Fruit fly (Drosophila melanogaster) whole organism, embryonic: ENCODE data around the gene CG17124.

Experiments
- ATbp ChIP-seq: fragments of 200-800 bp; sonication (Bioruptor generic); optimal IDR thresholded peaks from 2 replicates; lab custom pipeline; 2017; ENCODE audit warnings: missing biosample characterization, mild to moderate bottlenecking, missing genetic modification characterization, missing genetic modification reagents
- BEAF-32 ChIP-seq: fragments of 200-800 bp; sonication (Bioruptor generic); optimal IDR thresholded peaks from 3 replicates; lab custom pipeline; 2017; ENCODE audit warnings: missing biosample characterization, missing genetic modification characterization, mild to moderate bottlenecking, moderate library complexity, missing genetic modification reagents
- CG10209 ChIP-seq: fragments of 200-800 bp; sonication (Bioruptor generic); optimal IDR thresholded peaks from 3 replicates; lab custom pipeline; 2017; ENCODE audit warnings: missing biosample characterization, mild to moderate bottlenecking, missing genetic modification characterization, missing genetic modification reagents
- CG10431 ChIP-seq: fragments of 200-800 bp; sonication (Bioruptor generic); optimal IDR thresholded peaks from 3 replicates; lab custom pipeline; 2018; ENCODE audit warnings: missing biosample characterization, mild to moderate bottlenecking, missing genetic modification characterization
- CG10959 ChIP-seq: fragments of 200-800 bp; sonication (Bioruptor generic); IDR thresholded peaks from 2 replicates; pipeline ENCODE4 v1.3.6; 2022; ENCODE audit warnings: missing biosample characterization, missing genetic modification characterization
- CG11696 ChIP-seq: fragments of 200-800 bp; sonication (Bioruptor generic); IDR thresholded peaks from 2 replicates; pipeline ENCODE4 v1.3.6; 2022; ENCODE audit warnings: missing biosample characterization, missing genetic modification characterization
- CG11723 ChIP-seq: fragments of 200-800 bp; sonication (Bioruptor generic); optimal IDR thresholded peaks from 2 replicates; lab custom pipeline; 2017; ENCODE audit warnings: missing biosample characterization, mild to moderate bottlenecking, missing genetic modification characterization
- CG12155 ChIP-seq: fragments of 200-800 bp; sonication (Bioruptor generic); optimal IDR thresholded peaks from 3 replicates; lab custom pipeline; 2016; ENCODE audit warnings: missing biosample characterization, missing genetic modification characterization
- CG12219 ChIP-seq: fragments of 200-800 bp; sonication (Bioruptor generic); optimal IDR thresholded peaks from 3 replicates; lab custom pipeline; 2018; ENCODE audit warnings: missing biosample characterization, mild to moderate bottlenecking, missing genetic modification characterization
- CG12391 ChIP-seq: fragments of 200-800 bp; sonication (Bioruptor generic); optimal IDR thresholded peaks from 3 replicates; lab custom pipeline; 2018; ENCODE audit warnings: missing biosample characterization, mild to moderate bottlenecking, missing genetic modification characterization, moderate library complexity
- CG13424 ChIP-seq: fragments of 200-800 bp; sonication (Bioruptor generic); optimal IDR thresholded peaks from 2 replicates; lab custom pipeline; 2019; ENCODE audit warnings: missing biosample characterization, mild to moderate bottlenecking, missing genetic modification characterization, moderate library complexity
- CG14050 ChIP-seq: fragments of 200-800 bp; sonication (Bioruptor generic); IDR thresholded peaks from 3 replicates; pipeline ENCODE4 v1.3.6; 2022; ENCODE audit warnings: missing biosample characterization, missing genetic modification characterization
- CG14965 ChIP-seq: fragments of 200-800 bp; sonication (Bioruptor generic); optimal IDR thresholded peaks from 2 replicates; lab custom pipeline; 2016; ENCODE audit warnings: missing biosample characterization, missing genetic modification characterization, borderline replicate concordance
- CG15073 ChIP-seq: fragments of 200-800 bp; sonication (Bioruptor generic); optimal IDR thresholded peaks from 2 replicates; lab custom pipeline; 2016; ENCODE audit warnings: missing biosample characterization, missing genetic modification characterization
- CG1603 ChIP-seq: fragments of 200-800 bp; sonication (Bioruptor generic); optimal IDR thresholded peaks from 2 replicates; lab custom pipeline; 2019; ENCODE audit warnings: missing biosample characterization, mild to moderate bottlenecking, missing genetic modification characterization, moderate library complexity
- CG16815 ChIP-seq: fragments of 200-800 bp; sonication (Bioruptor generic); optimal IDR thresholded peaks from 3 replicates; lab custom pipeline; 2017; ENCODE audit warnings: missing biosample characterization, mild to moderate bottlenecking, missing genetic modification characterization
- CG17568 ChIP-seq: fragments of 200-800 bp; sonication (Bioruptor generic); optimal IDR thresholded peaks from 2 replicates; lab custom pipeline; 2018; ENCODE audit warnings: missing biosample characterization, mild to moderate bottlenecking, missing genetic modification characterization, moderate library complexity
- CG2116 ChIP-seq: fragments of 200-800 bp; sonication (Bioruptor generic); optimal IDR thresholded peaks from 3 replicates; lab custom pipeline; 2018; ENCODE audit warnings: missing biosample characterization, mild to moderate bottlenecking, missing genetic modification characterization
- CG2202 ChIP-seq: fragments of 200-800 bp; sonication (Bioruptor generic); optimal IDR thresholded peaks from 2 replicates; lab custom pipeline; 2018; ENCODE audit warnings: missing biosample characterization, mild to moderate bottlenecking, missing genetic modification characterization
- CG31224 ChIP-seq: fragments of 200-800 bp; sonication (Bioruptor generic); IDR thresholded peaks from 2 replicates; pipeline ENCODE4 v1.3.6; 2022; ENCODE audit warnings: missing biosample characterization, missing genetic modification characterization
- CG3163 ChIP-seq: fragments of 200-800 bp; sonication (Bioruptor generic); optimal IDR thresholded peaks from 3 replicates; lab custom pipeline; 2016; ENCODE audit warnings: missing biosample characterization, missing genetic modification characterization
- CG34376 ChIP-seq: fragments of 200-800 bp; sonication (Bioruptor generic); optimal IDR thresholded peaks from 2 replicates; lab custom pipeline; 2018; ENCODE audit warnings: missing biosample characterization, mild to moderate bottlenecking, missing genetic modification characterization
- CG34422 ChIP-seq: fragments of 200-800 bp; sonication (Bioruptor generic); IDR thresholded peaks from 3 replicates; pipeline ENCODE4 v1.3.6; 2022; ENCODE audit warnings: missing biosample characterization, missing genetic modification characterization
- CG3995 ChIP-seq: fragments of 200-800 bp; sonication (Bioruptor generic); optimal IDR thresholded peaks from 3 replicates; lab custom pipeline; 2016; ENCODE audit warnings: missing biosample characterization, missing genetic modification characterization
- CG4854 ChIP-seq: fragments of 200-800 bp; sonication (Bioruptor generic); optimal IDR thresholded peaks from 2 replicates; lab custom pipeline; 2016; ENCODE audit warnings: missing biosample characterization, missing genetic modification characterization, inconsistent platforms
- CG9817 ChIP-seq: fragments of 200-800 bp; sonication (Bioruptor generic); optimal IDR thresholded peaks from 2 replicates; lab custom pipeline; 2018; ENCODE audit warnings: missing biosample characterization, mild to moderate bottlenecking, missing genetic modification characterization, moderate library complexity
- Dfd ChIP-seq, 2 experiments: fragments of >200 bp; optimal IDR thresholded peaks; 2 replicates each; lab custom pipeline; 2017; ENCODE audit warnings: missing biosample characterization in 2 of 2, missing genetic modification characterization in 2 of 2
- Hey ChIP-seq: fragments of 200-800 bp; sonication (Bioruptor generic); optimal IDR thresholded peaks from 3 replicates; lab custom pipeline; 2018; ENCODE audit warnings: missing biosample characterization, mild to moderate bottlenecking, missing genetic modification characterization
- Jarid2 ChIP-seq: fragments of 200-800 bp; sonication (Bioruptor generic); optimal IDR thresholded peaks from 3 replicates; lab custom pipeline; 2017; ENCODE audit warnings: mild to moderate bottlenecking, missing biosample characterization, missing genetic modification reagents, missing genetic modification characterization
- Lhr ChIP-seq: fragments of 200-800 bp; sonication (Bioruptor generic); optimal IDR thresholded peaks from 3 replicates; lab custom pipeline; 2017; ENCODE audit warnings: mild to moderate bottlenecking, missing biosample characterization, missing genetic modification reagents, missing genetic modification characterization
- Nf-YA ChIP-seq: fragments of 200-800 bp; sonication (Bioruptor generic); IDR thresholded peaks from 2 replicates; pipeline ENCODE4 v1.3.6; 2022; ENCODE audit warnings: missing biosample characterization, missing genetic modification characterization
- Sin3A ChIP-seq: fragments of >200 bp; optimal IDR thresholded peaks from 2 replicates; lab custom pipeline; 2018
- az2 ChIP-seq: fragments of 200-800 bp; sonication (Bioruptor generic); optimal IDR thresholded peaks from 3 replicates; lab custom pipeline; 2016; ENCODE audit warnings: missing biosample characterization, missing genetic modification characterization
- bab2 ChIP-seq: fragments of 200-800 bp; sonication (Bioruptor generic); optimal IDR thresholded peaks from 2 replicates; lab custom pipeline; 2016; ENCODE audit warnings: missing biosample characterization, missing genetic modification characterization
- bigmax ChIP-seq: fragments of 200-800 bp; sonication (Bioruptor generic); optimal IDR thresholded peaks from 2 replicates; lab custom pipeline; 2018; ENCODE audit warnings: missing biosample characterization, mild to moderate bottlenecking, missing genetic modification characterization
- dmrt11E ChIP-seq: fragments of 200-800 bp; sonication (Bioruptor generic); optimal IDR thresholded peaks from 3 replicates; lab custom pipeline; 2018; ENCODE audit warnings: missing biosample characterization, mild to moderate bottlenecking, missing genetic modification characterization, moderate library complexity
- dmrt99B ChIP-seq: fragments of 200-800 bp; sonication (Bioruptor generic); optimal IDR thresholded peaks from 2 replicates; lab custom pipeline; 2018; ENCODE audit warnings: missing biosample characterization, mild to moderate bottlenecking, missing genetic modification characterization, moderate library complexity
- emc ChIP-seq: fragments of 200-800 bp; sonication (Bioruptor generic); optimal IDR thresholded peaks from 2 replicates; lab custom pipeline; 2016; ENCODE audit warnings: missing biosample characterization, missing genetic modification characterization
- fd96Cb ChIP-seq: fragments of 200-800 bp; sonication (Bioruptor generic); optimal IDR thresholded peaks from 2 replicates; lab custom pipeline; 2018; ENCODE audit warnings: missing biosample characterization, mild to moderate bottlenecking, missing genetic modification characterization, moderate library complexity
- jigr1 ChIP-seq: fragments of 200-800 bp; sonication (Bioruptor generic); IDR thresholded peaks from 3 replicates; pipeline ENCODE4 v1.3.6; 2022; ENCODE audit warnings: missing biosample characterization, missing genetic modification characterization
- kni ChIP-seq: fragments of 200-800 bp; sonication (Bioruptor generic); optimal IDR thresholded peaks from 3 replicates; lab custom pipeline; 2017; ENCODE audit warnings: mild to moderate bottlenecking, missing biosample characterization, missing genetic modification reagents, missing genetic modification characterization
- lab ChIP-seq: fragments of 200-800 bp; sonication (Bioruptor generic); optimal IDR thresholded peaks from 3 replicates; lab custom pipeline; 2017; ENCODE audit warnings: missing biosample characterization, missing genetic modification characterization, mild to moderate bottlenecking, moderate library complexity, missing genetic modification reagents
- luna ChIP-seq: fragments of 200-800 bp; sonication (Bioruptor generic); optimal IDR thresholded peaks from 2 replicates; lab custom pipeline; 2016; ENCODE audit warnings: missing biosample characterization, missing genetic modification characterization
- nau ChIP-seq: fragments of 200-800 bp; sonication (Bioruptor generic); optimal IDR thresholded peaks from 3 replicates; lab custom pipeline; 2017; ENCODE audit warnings: missing biosample characterization, mild to moderate bottlenecking, missing genetic modification characterization, missing genetic modification reagents
- oc ChIP-seq: fragments of 200-800 bp; sonication (Bioruptor generic); optimal IDR thresholded peaks from 2 replicates; lab custom pipeline; 2018; ENCODE audit warnings: missing biosample characterization, mild to moderate bottlenecking, missing genetic modification characterization, moderate library complexity
- peb ChIP-seq: fragments of 200-800 bp; sonication (Bioruptor generic); IDR thresholded peaks from 2 replicates; pipeline ENCODE4 v1.3.6; 2022; ENCODE audit warnings: missing biosample characterization, missing genetic modification characterization
- pho ChIP-seq: fragments of 200-800 bp; sonication (Bioruptor generic); optimal IDR thresholded peaks from 2 replicates; lab custom pipeline; 2016; ENCODE audit warnings: missing biosample characterization, missing genetic modification characterization
- ro ChIP-seq: fragments of 200-800 bp; sonication (Bioruptor generic); IDR thresholded peaks from 2 replicates; pipeline ENCODE4 v1.3.6; 2022; ENCODE audit warnings: missing biosample characterization, missing genetic modification characterization
- sr ChIP-seq: fragments of 200-800 bp; sonication (Bioruptor generic); IDR thresholded peaks from 3 replicates; pipeline ENCODE4 v1.3.6; 2022; ENCODE audit warnings: missing biosample characterization, missing genetic modification characterization
- tin ChIP-seq: fragments of 200-800 bp; sonication (Bioruptor generic); optimal IDR thresholded peaks from 3 replicates; lab custom pipeline; 2016; ENCODE audit warnings: missing biosample characterization, missing genetic modification characterization
- tup ChIP-seq: fragments of 200-800 bp; sonication (Bioruptor generic); optimal IDR thresholded peaks from 2 replicates; lab custom pipeline; 2016; ENCODE audit warnings: missing biosample characterization, mild to moderate bottlenecking, missing genetic modification characterization, moderate library complexity

The CG17124 gene

dm6 chr2L:10732343-10732808 lies 23.7 kb downstream of the CG17124 start, which contains the start of the genes EMC3 and Dpy-30L1 (continued):
- TF ChIP-seq Hey (tag; lab: Kevin White, UChicago) (no peak), nau (GFP tag; lab: Kevin White, UChicago) (no peak), CG9817 (peak; percentile 44), oc (tag; lab: Kevin White, UChicago) (no peak), Lhr (GFP tag; lab: Kevin White, UChicago) (peak; percentile 11), BEAF-32 (peak; percentile 91), sr (GFP tag; lab: Robert Waterston, UW) (no peak), CG17568 (no peak), CG1603 (peak; percentile 80), az2 (GFP tag; lab: Kevin White, UChicago) (peak; percentile 49), CG31224 (GFP tag; lab: Robert Waterston, UW) (0 out of 2 replicates have a peak, but pooled peaks have one; percentile 35), lab (GFP tag; lab: Kevin White, UChicago) (no peak), bigmax (no peak), CG4854 (peak; percentile 49), ro (GFP tag; lab: Robert Waterston, UW) (no peak), CG12219 (GFP tag; lab: Kevin White, UChicago) (no peak), CG3995 (GFP tag; lab: Kevin White, UChicago) (peak; percentile 99), CG10209 (GFP tag; lab: Kevin White, UChicago) (peak; percentile 78), CG11696 (GFP tag; lab: Robert Waterston, UW) (no peak), CG11723 (GFP tag; lab: Kevin White, UChicago) (no peak), Dfd (GFP tag; optimal IDR thresholded peaks at IDR 0.05; lab: Kevin White, UChicago) (no peak), CG3163 (GFP tag; lab: Kevin White, UChicago) (peak; percentile 12), CG2116 (GFP tag; lab: Kevin White, UChicago) (peak; percentile 95), Jarid2 (no peak), CG14965 (GFP tag; lab: Kevin White, UChicago) (no peak), CG12155 (GFP tag; lab: Kevin White, UChicago) (peak; percentile 54), bab2 (GFP tag; lab: Kevin White, UChicago) (peak; percentile 40), fd96Cb (tag; lab: Kevin White, UChicago) (peak; percentile 2), CG12391 (tag; lab: Kevin White, UChicago) (peak; percentile 78), jigr1 (GFP tag; lab: Robert Waterston, UW) (no peak), peb (GFP tag; lab: Robert Waterston, UW) (no peak), Nf-YA (GFP tag; lab: Robert Waterston, UW) (no peak), tin (GFP tag; lab: Kevin White, UChicago) (peak; percentile 21), emc (no peak), pho (GFP tag; lab: Kevin White, UChicago) (peak; percentile 48), dmrt11E (peak; percentile 63), CG16815 (GFP tag; lab: Kevin White, UChicago) (no peak), Sin3A (lab: Kevin White, UChicago) (peak; percentile 74), CG34376 (GFP tag; lab: Kevin White, UChicago) (peak; percentile 45), CG10431 (no peak), CG13424 (tag; lab: Kevin White, UChicago) (peak; percentile 70), ATbp (GFP tag; lab: Kevin White, UChicago) (no peak), CG2202 (tag; lab: Kevin White, UChicago) (peak; percentile 24), CG10959 (GFP tag; lab: Robert Waterston, UW) (no peak), luna (GFP tag; lab: Kevin White, UChicago) (no peak), tup (GFP tag; lab: Kevin White, UChicago) (no peak), CG14050 (GFP tag; lab: Robert Waterston, UW) (no peak), CG34422 (GFP tag; lab: Robert Waterston, UW) (peak; percentile 66; the same call in 2 of the 3 replicates), dmrt99B (tag; lab: Kevin White, UChicago) (no peak), kni (GFP tag; lab: Kevin White, UChicago) (no peak), CG15073 (GFP tag; lab: Kevin White, UChicago) (no peak)
